Fruit fly (Drosophila melanogaster): ENCODE measurements around the gene CG32683.

The CG32683 gene

dm6 chrX:10486144-10487030, 31.7 kb upstream of the CG32683 start (continued):
- TF ChIP-seq CG13775 (GFP tag; optimal IDR thresholded peaks at IDR 0.05), result peak; percentile 46
- TF ChIP-seq Hmx (GFP tag; optimal IDR thresholded peaks at IDR 0.05), result no peak
- no peak for TF ChIP-seq CG5953 (GFP tag; IDR thresholded peaks at IDR 0.05)
- TF ChIP-seq CG1602 (GFP tag; optimal IDR thresholded peaks at IDR 0.05), result peak; percentile 14
- peak; percentile 38 for TF ChIP-seq CG18619 (GFP tag; optimal IDR thresholded peaks at IDR 0.05)
- TF ChIP-seq Ravus (GFP tag; IDR thresholded peaks at IDR 0.05), result no peak
- TF ChIP-seq gt (GFP tag; IDR thresholded peaks at IDR 0.05), result no peak
- TF ChIP-seq sd (tag; optimal IDR thresholded peaks at IDR 0.05), result peak; percentile 21
- TF ChIP-seq NfI (GFP tag; optimal IDR thresholded peaks at IDR 0.05), result peak; percentile 58
- TF ChIP-seq CG13624 (GFP tag; optimal IDR thresholded peaks at IDR 0.05), result peak; percentile 53
- no peak for TF ChIP-seq CG4360 (GFP tag; IDR thresholded peaks at IDR 0.05)
- TF ChIP-seq CG17612 (GFP tag; IDR thresholded peaks at IDR 0.05), result no peak
- no peak for TF ChIP-seq sqz (GFP tag; optimal IDR thresholded peaks at IDR 0.05)
- TF ChIP-seq lola (GFP tag; optimal IDR thresholded peaks at IDR 0.05), result no peak
- no peak for TF ChIP-seq CG8478 (optimal IDR thresholded peaks at IDR 0.05)
- peak; percentile 79 for TF ChIP-seq Meics (GFP tag; optimal IDR thresholded peaks at IDR 0.05)
- peak; percentile 65 for TF ChIP-seq mam (GFP tag; optimal IDR thresholded peaks at IDR 0.05)
- TF ChIP-seq Dek (tag; optimal IDR thresholded peaks at IDR 0.05), result peak; percentile 54
- TF ChIP-seq CG10274 (GFP tag; optimal IDR thresholded peaks at IDR 0.05), result peak; percentile 49
- no peak for TF ChIP-seq pfk (GFP tag; optimal IDR thresholded peaks at IDR 0.05)
- peak; percentile 56; the same call in 1 of the 2 replicates for TF ChIP-seq CG4730 (GFP tag; IDR thresholded peaks at IDR 0.05)
- TF ChIP-seq usp (GFP tag; optimal IDR thresholded peaks at IDR 0.05), result no peak
- TF ChIP-seq CG7987 (GFP tag; optimal IDR thresholded peaks at IDR 0.05), result peak; percentile 6
- peak; percentile 71 for TF ChIP-seq CG10209 (GFP tag; optimal IDR thresholded peaks at IDR 0.05)
- TF ChIP-seq Myb (GFP tag; optimal IDR thresholded peaks at IDR 0.05), result peak; percentile 34
- TF ChIP-seq bbx (GFP tag; IDR thresholded peaks at IDR 0.05; ENCODE audit: partially characterized antibody), result no peak
- peak in 1 of 2 experiments; percentile 42 for TF ChIP-seq Trl (optimal IDR thresholded peaks at IDR 0.05)
- peak; percentile 34 for TF ChIP-seq Trl (GFP tag; optimal IDR thresholded peaks at IDR 0.05)
- no peak for TF ChIP-seq Tbp (GFP tag; optimal IDR thresholded peaks at IDR 0.05)
- no peak for TF ChIP-seq CG18764 (GFP tag; optimal IDR thresholded peaks at IDR 0.05)
- no peak for TF ChIP-seq CG9876 (GFP tag; optimal IDR thresholded peaks at IDR 0.05)
- peak; percentile 64 for TF ChIP-seq CG31441 (GFP tag; IDR thresholded peaks at IDR 0.05)
- TF ChIP-seq nmo (GFP tag; optimal IDR thresholded peaks at IDR 0.05), result peak; percentile 52
- no peak for TF ChIP-seq CG32767 (GFP tag; IDR thresholded peaks at IDR 0.05)
- peak; percentile 88 for TF ChIP-seq row (GFP tag; IDR thresholded peaks at IDR 0.05)
- TF ChIP-seq CG7839 (tag; optimal IDR thresholded peaks at IDR 0.05), result peak; percentile 80
- TF ChIP-seq Nf-YC (tag; optimal IDR thresholded peaks at IDR 0.05), result peak; percentile 46
- TF ChIP-seq MESR4 (GFP tag; optimal IDR thresholded peaks at IDR 0.05), result no peak
- peak; percentile 65 for TF ChIP-seq org-1 (GFP tag; optimal IDR thresholded peaks at IDR 0.05)
- TF ChIP-seq D (optimal IDR thresholded peaks at IDR 0.05), result no peak
- no peak for TF ChIP-seq D (GFP tag; optimal IDR thresholded peaks at IDR 0.05)
- TF ChIP-seq ewg (GFP tag; optimal IDR thresholded peaks at IDR 0.05), result peak; percentile 15
- TF ChIP-seq CG15696 (tag; optimal IDR thresholded peaks at IDR 0.05), result no peak
- TF ChIP-seq CG7357 (GFP tag; IDR thresholded peaks at IDR 0.05), result 0 out of 3 replicates have a peak, but pooled peaks have one; percentile 7
- peak; percentile 45; the same call in 1 of the 2 replicates for TF ChIP-seq crol (GFP tag; IDR thresholded peaks at IDR 0.05)
- TF ChIP-seq Pdp1 (GFP tag; optimal IDR thresholded peaks at IDR 0.05), result peak; percentile 48 to 60
- TF ChIP-seq ac (GFP tag; optimal IDR thresholded peaks at IDR 0.05), result no peak
- no peak for TF ChIP-seq HLHmδ (GFP tag; optimal IDR thresholded peaks at IDR 0.05)
- TF ChIP-seq gcm (GFP tag; optimal IDR thresholded peaks at IDR 0.05), result peak; percentile 4

Measured in whole organism, embryonic.